Worm (Caenorhabditis elegans) whole organism, young adult: ENCODE measurements around the gene snap-1.

ENCODE experiments used
- F22D6.2 ChIP-seq: sonication (generic microtip); optimal IDR thresholded peaks from 2 replicates; lab custom pipeline; 2016; ENCODE audit warnings: mild to moderate bottlenecking, missing genetic modification characterization, missing compliant biosample characterization
- F49E8.2 ChIP-seq: sonication (generic microtip); optimal IDR thresholded peaks from 3 replicates; lab custom pipeline; 2017; ENCODE audit warnings: missing genetic modification characterization, mild to moderate bottlenecking, missing compliant biosample characterization, antibody characterized with exemption, moderate library complexity; ENCODE audit not compliant: insufficient read depth
- ama-1 ChIP-seq, 3 experiments: fragments of 150-350 bp in 1 of 3; sonication (generic microtip) in 2 of 3; optimal IDR thresholded peaks; 2 replicates each; lab custom pipeline; 2014 to 2018; ENCODE audit warnings: missing biosample characterization in 2 of 3, missing genetic modification characterization in 2 of 3, missing genetic modification reagents in 2 of 3
- aptf-2 ChIP-seq: fragments of 200-800 bp; sonication (Bioruptor generic); conservative IDR thresholded peaks from 2 replicates; pipeline ENCODE4 v1.3.6; 2022; ENCODE audit warnings: missing genetic modification reagents, missing genetic modification characterization, missing compliant biosample characterization
- athp-1 ChIP-seq: sonication (generic microtip); optimal IDR thresholded peaks from 2 replicates; lab custom pipeline; 2017; ENCODE audit warnings: mild to moderate bottlenecking, missing genetic modification characterization, missing compliant biosample characterization
- cebp-2 ChIP-seq: fragments of 200-800 bp; sonication (Bioruptor generic); IDR thresholded peaks from 2 replicates; pipeline ENCODE4 v1.3.6; 2022; ENCODE audit warnings: missing genetic modification characterization, missing compliant biosample characterization
- dpl-1 ChIP-seq: fragments of 150-350 bp; optimal IDR thresholded peaks from 2 replicates; lab custom pipeline; 2014; ENCODE audit warnings: missing biosample characterization, missing genetic modification reagents, missing genetic modification characterization
- efl-1 ChIP-seq: fragments of 150-350 bp; optimal IDR thresholded peaks from 2 replicates; lab custom pipeline; 2014; ENCODE audit warnings: missing biosample characterization, missing genetic modification reagents, missing genetic modification characterization
- hmg-1.2 ChIP-seq: fragments of 200-800 bp; sonication (Bioruptor generic); IDR thresholded peaks from 2 replicates; pipeline ENCODE4 v1.3.6; 2022; ENCODE audit warnings: missing genetic modification reagents, missing genetic modification characterization, missing compliant biosample characterization
- mes-4 ChIP-seq: sonication (generic microtip); optimal IDR thresholded peaks from 2 replicates; lab custom pipeline; 2016; ENCODE audit warnings: missing genotype, missing genetic modification characterization, missing compliant biosample characterization
- sea-2 ChIP-seq: fragments of 200-800 bp; sonication (Bioruptor generic); IDR thresholded peaks from 2 replicates; pipeline ENCODE4 v1.3.6; 2022; ENCODE audit warnings: missing genetic modification characterization, missing compliant biosample characterization
- snpc-4 ChIP-seq, 5 experiments: fragments of 150-350 bp in 1 of 5; sonication (generic microtip) in 4 of 5; optimal IDR thresholded peaks; 2 replicates each; lab custom pipeline; 2014 to 2018; ENCODE audit warnings: missing genetic modification characterization in 5 of 5, missing biosample characterization in 3 of 5, antibody characterized with exemption in 2 of 5, mild to moderate bottlenecking in 2 of 5, missing compliant biosample characterization in 2 of 5, missing genotype in 2 of 5, moderate library complexity in 2 of 5, missing genetic modification reagents in 1 of 5
- somi-1 ChIP-seq: fragments of 200-800 bp; sonication (Bioruptor generic); optimal IDR thresholded peaks from 2 replicates; lab custom pipeline; 2018; ENCODE audit warnings: mild to moderate bottlenecking, missing genetic modification characterization, missing compliant biosample characterization
- unc-130 ChIP-seq: sonication (generic microtip); optimal IDR thresholded peaks from 2 replicates; lab custom pipeline; 2016; ENCODE audit warnings: missing genetic modification reagents, missing genetic modification characterization, missing compliant biosample characterization

DNA sequence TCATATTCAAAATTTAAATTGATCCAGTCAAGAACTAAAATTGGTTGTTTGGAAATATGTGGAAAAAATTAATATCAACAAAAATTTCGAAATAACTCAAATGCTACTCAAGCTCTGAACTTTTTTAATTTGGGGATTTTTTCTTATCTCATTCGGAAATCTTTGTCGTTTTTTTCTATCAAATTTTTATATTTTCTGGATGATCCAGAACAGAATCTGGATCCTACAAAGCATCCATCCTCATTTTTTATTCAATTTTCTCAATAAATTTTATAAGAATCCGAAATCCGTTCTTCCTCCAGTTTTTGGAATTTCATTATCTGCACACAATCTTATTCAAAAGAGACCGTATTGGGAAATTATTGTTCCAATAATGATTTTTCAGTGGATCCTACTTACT lies 9.5 kb upstream of the snap-1 start, which contains the start of gene D1014.6:
- TF ChIP-seq F49E8.2 (tag; lab: Kevin White, UChicago) (no peak), snpc-4 (GFP tag; optimal IDR thresholded peaks at IDR 0.05; lab: Kevin White, UChicago) (no peak), snpc-4 (tag; optimal IDR thresholded peaks at IDR 0.05; lab: Kevin White, UChicago) (no peak), efl-1 (GFP tag; lab: Kevin White, UChicago) (no peak), mes-4 (no peak), aptf-2 (GFP tag; lab: Robert Waterston, UW) (no peak), somi-1 (GFP tag; lab: Kevin White, UChicago) (no peak), athp-1 (no peak), ama-1 (optimal IDR thresholded peaks at IDR 0.05; lab: Kevin White, UChicago) (no peak), ama-1 (GFP tag; optimal IDR thresholded peaks at IDR 0.05; lab: Kevin White, UChicago) (no peak), unc-130 (GFP tag; lab: Kevin White, UChicago) (no peak), hmg-1.2 (GFP tag; lab: Robert Waterston, UW) (no peak), sea-2 (no peak), cebp-2 (GFP tag; lab: Robert Waterston, UW) (no peak), dpl-1 (GFP tag; lab: Kevin White, UChicago) (no peak), F22D6.2 (tag; lab: Kevin White, UChicago) (no peak)
